Worm (Caenorhabditis elegans): ENCODE measurements around the gene pnn-1.

Gene pnn-1

DNA sequence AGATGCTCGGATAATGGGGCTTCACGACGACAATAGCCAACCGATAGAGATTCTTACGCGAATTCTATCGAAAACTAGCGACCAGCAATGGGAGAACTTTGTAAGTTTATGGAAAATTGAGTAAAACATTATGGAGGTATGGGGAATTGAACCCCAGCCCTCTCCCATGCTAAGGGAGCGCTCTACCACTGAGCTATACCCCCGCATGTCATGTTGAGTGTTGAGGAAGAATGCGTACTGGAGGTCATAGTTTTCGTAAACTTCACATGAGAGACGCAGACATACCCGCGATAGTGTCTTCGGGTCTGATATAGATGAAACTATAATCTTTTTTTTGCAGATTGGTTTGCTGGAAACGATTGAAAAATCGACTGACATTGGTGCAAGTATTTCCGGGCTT lies 32.5 kb downstream of the pnn-1 start:
- TF ChIP-seq unc-62 (GFP tag; optimal IDR thresholded peaks at IDR 0.05) = no peak

DNA sequence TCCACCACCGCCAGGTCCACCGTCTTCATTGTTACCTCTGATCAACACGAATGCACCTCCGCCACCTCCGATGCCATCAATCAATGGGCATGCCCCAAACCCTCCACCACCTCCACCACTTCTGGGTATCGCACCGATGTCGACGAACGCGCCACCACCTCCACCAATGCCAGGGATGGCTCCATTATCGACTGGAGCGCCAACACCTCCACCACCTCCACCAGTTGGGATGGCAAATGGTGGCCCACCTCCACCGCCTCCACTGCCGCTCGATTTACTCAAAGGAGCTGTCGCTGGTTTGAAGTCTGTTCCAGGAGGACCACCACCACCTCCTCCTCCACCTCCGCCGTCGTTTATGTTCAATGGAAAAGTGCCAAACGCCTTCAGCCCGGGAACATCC lies 33.5 kb downstream of the pnn-1 start:
- TF ChIP-seq unc-62 (GFP tag; optimal IDR thresholded peaks at IDR 0.05) = no peak

DNA sequence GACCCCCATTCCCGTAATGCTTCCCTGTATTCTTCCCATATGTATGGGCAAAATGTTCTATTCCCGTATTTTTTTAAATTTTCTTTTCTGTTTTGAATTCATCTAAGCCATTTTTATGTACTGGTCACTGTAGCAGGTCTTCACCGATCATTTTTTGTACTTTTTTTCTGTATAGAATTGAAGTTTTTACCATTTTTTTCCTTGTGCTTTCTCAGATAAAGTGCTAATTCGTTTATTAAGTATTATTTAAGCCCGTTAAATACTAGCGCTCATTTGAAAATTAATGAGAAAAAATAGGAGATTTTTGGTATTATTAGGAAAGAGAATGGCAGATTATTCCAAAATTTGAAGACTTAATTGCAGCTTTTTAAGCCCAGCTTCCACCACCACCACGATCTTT lies 35.8 kb downstream of the pnn-1 start:
- no peak for TF ChIP-seq unc-62 (GFP tag; optimal IDR thresholded peaks at IDR 0.05)

DNA sequence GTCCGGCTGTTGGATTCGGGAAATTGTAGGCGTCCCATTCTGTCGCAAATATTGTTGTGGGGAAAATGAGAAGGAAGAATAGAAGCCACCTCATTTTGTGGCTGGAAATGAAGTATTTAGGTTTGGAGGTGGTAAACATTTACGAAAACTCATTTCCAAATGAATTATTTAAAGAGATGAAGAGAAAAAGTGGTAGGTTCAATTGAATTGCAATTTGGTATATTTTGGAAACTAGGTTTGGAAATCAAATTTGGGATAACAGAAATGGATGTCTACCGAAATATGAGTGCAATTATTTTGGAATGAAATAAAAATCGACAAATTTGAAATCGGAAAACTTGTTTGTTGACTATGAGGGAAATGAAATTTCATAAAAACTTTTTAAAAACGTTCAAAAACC lies 37.9 kb downstream of the pnn-1 start, which contains the start of gene F15B9.10:
Gene F15B9.10 (minus strand): TSS at position 101 of the 400 bp plus-strand sequence.
- TF ChIP-seq unc-62 (GFP tag; optimal IDR thresholded peaks at IDR 0.05) = no peak

DNA sequence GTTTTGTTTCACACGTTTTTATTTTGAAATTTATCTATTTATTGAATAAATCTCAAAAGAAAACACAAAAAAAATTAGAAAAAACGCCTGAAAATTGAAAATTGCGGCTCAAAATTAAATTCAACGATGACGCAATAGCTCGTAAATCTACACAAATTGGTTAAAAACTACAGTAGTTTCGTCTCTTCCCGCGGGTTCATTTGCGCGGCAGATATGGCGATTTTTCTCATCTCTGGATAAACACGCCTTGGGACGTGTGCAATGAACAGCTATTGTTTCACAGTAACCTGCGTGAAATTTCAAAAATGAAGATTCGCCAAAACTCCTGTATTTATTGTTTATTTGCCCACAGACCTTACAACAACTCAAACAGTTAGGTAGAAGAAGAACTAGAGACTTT lies 38.4 kb downstream of the pnn-1 start:
- TF ChIP-seq unc-62 (GFP tag; optimal IDR thresholded peaks at IDR 0.05) = no peak

DNA sequence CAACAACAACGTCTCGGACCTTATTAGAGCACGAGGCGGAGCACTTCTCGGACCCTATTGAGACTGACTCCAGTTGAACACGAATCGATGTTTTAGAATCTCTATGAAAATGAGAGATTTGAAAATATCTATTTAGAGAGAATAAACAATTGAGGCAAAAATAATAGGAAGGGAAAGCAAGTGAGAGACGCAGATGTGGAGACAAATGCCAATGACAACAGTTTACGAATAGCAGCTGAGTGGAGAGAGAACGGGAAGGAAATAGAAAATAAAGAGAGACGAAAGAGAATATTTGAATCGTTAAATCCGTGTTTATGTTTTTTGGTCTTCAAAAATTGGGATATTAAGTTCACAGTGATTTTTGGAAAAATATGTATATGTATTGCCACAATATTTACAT lies 38.9 kb downstream of the pnn-1 start:
- no peak for TF ChIP-seq unc-62 (GFP tag; optimal IDR thresholded peaks at IDR 0.05)

DNA sequence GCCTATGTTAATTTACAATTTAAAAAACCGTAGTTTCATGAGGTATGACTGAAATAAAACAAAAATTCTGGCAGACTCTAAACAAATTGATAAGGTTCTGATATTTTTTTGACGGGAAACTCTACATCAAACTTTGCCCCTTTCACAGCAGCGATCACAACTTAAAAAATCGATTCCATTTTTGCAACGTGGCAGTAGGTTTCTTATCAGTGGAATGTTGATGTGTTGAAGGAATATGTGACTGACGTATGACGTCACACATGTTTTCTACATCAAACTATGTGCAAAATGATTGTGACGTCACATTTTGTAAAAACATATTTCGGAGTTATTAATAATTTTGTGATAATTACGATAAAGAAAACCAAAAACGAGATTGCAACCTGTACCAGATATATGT lies 41.0 kb downstream of the pnn-1 start:
- no peak for TF ChIP-seq unc-62 (GFP tag; optimal IDR thresholded peaks at IDR 0.05)

DNA sequence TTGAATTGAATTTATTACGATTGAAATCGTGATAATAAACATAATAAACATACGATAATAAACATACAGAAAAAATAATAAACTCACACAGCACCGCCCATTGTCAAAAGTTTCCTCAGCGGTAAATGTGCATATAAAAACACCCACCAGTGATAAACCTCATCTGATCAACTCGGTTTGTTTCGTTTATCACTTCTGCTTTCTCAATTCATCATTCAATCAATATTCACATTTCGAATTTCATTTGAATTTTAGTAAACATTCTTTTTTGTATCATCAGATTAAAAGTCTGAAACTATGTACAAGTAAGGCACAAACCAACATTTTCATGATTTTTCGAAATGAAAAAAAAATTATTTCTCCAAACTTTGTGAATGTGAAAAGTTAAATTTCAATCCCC lies 42.2 kb downstream of the pnn-1 start, which contains the start of gene try-10:
Gene try-10 (minus strand): TSS at position 101 of the 400 bp plus-strand sequence.
- no peak for TF ChIP-seq unc-62 (GFP tag; optimal IDR thresholded peaks at IDR 0.05)

DNA sequence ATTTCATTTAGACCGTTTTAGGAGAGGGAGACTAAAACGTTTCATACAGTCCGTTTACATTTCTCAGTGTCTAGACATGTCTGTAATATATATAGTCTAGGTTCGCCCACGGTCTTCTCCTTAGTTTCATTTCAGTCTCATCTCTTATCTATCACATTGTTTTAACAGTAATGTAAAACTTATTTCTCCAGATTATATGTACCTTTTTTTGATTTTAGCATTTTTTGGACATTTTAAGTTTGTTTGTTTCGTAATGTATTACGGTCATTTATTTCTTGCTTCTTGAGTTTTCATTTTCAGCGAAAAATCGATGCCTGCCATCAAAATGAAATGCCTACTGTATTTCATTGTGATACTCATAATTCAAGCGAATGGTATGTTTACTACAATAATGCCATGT lies 42.9 kb downstream of the pnn-1 start, which contains the start of gene F15B9.6:
Gene F15B9.6 (plus strand): TSS at position 301 of the 400 bp plus-strand sequence.
- TF ChIP-seq unc-62 (GFP tag; optimal IDR thresholded peaks at IDR 0.05) = no peak

DNA sequence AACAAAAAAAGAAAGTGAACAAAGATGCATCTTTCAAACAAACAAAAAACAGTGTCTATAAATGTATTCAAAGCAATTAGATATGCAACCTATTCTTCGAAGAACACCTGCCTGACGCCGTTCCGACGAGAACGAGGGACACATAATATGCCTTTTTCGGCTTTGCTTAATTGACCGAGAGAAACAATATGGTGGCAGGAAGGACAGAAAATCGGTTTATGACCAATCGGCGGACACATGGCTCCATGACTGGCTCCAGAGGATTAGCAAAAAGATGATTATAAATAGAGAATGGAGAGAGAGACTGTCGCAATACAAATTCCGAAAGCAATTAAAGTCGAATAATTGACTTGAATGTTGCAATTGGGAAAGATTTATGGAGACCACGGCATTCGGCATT lies 47.3 kb downstream of the pnn-1 start:
- TF ChIP-seq unc-62 (GFP tag; optimal IDR thresholded peaks at IDR 0.05) = no peak

DNA sequence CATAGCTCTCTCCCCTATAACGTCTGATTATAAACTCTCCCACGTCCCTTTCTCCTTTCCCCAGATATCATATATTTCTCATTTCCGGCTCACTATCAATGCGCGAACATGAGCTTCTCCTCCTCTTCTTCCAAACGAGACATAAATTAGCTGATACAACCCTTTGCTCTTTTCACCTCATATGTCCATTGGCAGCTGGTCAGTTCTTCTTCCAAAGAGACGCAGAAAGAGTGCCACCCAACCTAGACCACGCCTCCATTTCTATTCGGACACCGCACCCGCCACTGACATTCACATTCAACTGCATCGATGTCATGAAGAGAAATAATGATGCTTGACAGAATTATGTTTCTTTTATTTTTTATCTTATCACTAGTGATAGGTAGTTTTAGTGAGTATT lies 47.9 kb downstream of the pnn-1 start, which contains the start of gene fmi-1:
Gene fmi-1 (plus strand): TSS at position 301 of the 400 bp plus-strand sequence.
- no peak for TF ChIP-seq unc-62 (GFP tag; optimal IDR thresholded peaks at IDR 0.05)

DNA sequence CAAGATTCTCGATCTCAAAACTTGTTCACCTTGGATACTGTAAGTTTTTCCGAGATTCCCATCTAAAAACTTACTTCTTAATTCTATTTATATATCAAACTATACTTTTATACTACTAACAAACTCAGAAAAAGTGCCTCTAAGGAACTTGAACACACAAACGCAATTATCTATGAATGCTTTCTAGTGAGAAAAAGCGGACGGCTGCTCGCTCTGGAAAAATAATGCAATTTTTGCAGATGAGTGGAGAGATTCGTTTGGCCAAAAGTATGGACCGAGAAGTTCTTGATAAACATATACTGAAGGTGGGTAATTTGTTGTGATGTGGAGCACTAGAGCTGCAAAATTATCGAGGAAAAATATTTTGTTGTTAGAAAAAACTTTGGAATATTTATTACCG lies 49.1 kb downstream of the pnn-1 start:
- no peak for TF ChIP-seq unc-62 (GFP tag; optimal IDR thresholded peaks at IDR 0.05)

DNA sequence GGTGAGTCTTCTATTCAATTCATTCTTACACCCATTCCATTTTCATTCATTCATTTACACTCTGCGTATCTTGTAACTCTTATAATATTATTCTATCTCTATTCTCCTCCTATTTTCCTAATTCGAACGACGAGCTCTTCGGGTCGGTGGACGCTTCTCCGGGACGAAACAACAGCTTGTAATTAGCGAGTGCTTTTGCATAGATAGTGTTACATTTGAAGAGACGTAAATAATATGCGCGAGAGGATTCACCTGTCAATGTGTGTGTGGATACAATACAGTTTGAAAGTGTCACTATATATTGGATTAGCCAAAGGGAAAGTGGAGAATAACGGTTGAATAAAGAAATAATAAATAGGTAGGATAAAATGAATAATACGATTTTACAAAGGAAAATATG lies 49.7 kb downstream of the pnn-1 start:
- no peak for TF ChIP-seq unc-62 (GFP tag; optimal IDR thresholded peaks at IDR 0.05)

DNA sequence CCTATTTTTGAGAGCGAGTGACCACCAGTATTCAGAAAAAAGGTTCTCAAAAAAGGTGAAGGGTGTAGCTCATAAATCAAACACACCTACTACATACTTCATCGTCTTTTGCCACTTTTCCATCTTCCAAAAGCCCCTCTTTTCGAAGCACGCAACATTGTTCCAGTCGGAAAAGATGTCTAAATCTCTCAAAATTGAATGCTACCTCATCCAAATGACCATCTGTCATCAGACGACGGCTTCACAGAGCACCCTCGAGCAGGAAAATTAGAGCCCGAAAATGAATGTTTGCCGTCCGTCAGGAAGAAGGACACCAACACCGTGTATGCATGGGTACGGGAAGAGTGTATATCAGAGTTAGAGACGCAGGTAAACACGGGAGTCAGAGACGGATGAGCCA lies 50.6 kb downstream of the pnn-1 start:
- no peak for TF ChIP-seq unc-62 (GFP tag; optimal IDR thresholded peaks at IDR 0.05)

DNA sequence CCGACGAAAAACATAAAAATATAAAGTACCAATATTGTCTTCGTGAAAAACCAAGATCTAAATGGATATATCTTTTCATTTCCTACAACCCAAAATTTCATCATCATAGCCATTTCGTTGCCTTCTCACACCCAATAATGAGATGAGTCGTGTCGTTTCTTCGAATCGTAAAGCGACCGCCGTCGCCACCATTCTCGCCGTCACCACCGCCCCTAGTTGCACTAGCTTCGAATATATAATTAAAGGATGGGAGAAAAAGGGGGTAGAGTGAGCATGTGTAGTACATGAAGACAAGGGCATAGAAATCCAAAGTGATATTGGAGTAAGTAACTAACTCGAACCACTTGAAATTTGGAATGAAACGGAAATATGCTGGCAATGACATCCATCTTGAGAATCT lies 51.4 kb downstream of the pnn-1 start:
- TF ChIP-seq unc-62 (GFP tag; optimal IDR thresholded peaks at IDR 0.05) = no peak

Data from whole organism, dauer.